Worm (Caenorhabditis elegans): ENCODE measurements around the gene ptr-4.
A peak's percentile ranks its signal among the peaks of the same experiment; 100 is the strongest.

Gene ptr-4

ce11 chrX:6043283-6043682 lies 22.5 kb downstream of the ptr-4 start:
- no peak for TF ChIP-seq him-1 (tag; optimal IDR thresholded peaks at IDR 0.05)
- no peak for TF ChIP-seq W03F9.2 (tag; optimal IDR thresholded peaks at IDR 0.05)
- no peak for TF ChIP-seq dao-5 (tag; optimal IDR thresholded peaks at IDR 0.05)

ce11 chrX:6041995-6042481 lies 23.7 kb downstream of the ptr-4 start:
- TF ChIP-seq him-1 (tag; optimal IDR thresholded peaks at IDR 0.05), result no peak
- no peak for TF ChIP-seq dao-5 (tag; optimal IDR thresholded peaks at IDR 0.05)
- TF ChIP-seq W03F9.2 (tag; optimal IDR thresholded peaks at IDR 0.05), result peak; percentile 58

- TF ChIP-seq W03F9.2 (tag; optimal IDR thresholded peaks at IDR 0.05) (no peak), him-1 (tag; optimal IDR thresholded peaks at IDR 0.05) (no peak), dao-5 (tag; optimal IDR thresholded peaks at IDR 0.05) (no peak)
These were observed 24.7 kb downstream of the ptr-4 start for ce11 chrX:6041094-6041441.

ce11 chrX:6040435-6041093 lies 25.2 kb downstream of the ptr-4 start:
- TF ChIP-seq W03F9.2 (tag; optimal IDR thresholded peaks at IDR 0.05), result no peak
- TF ChIP-seq dao-5 (tag; optimal IDR thresholded peaks at IDR 0.05), result no peak
- no peak for TF ChIP-seq him-1 (tag; optimal IDR thresholded peaks at IDR 0.05)

- TF ChIP-seq dao-5 (tag; optimal IDR thresholded peaks at IDR 0.05), result no peak
- TF ChIP-seq W03F9.2 (tag; optimal IDR thresholded peaks at IDR 0.05), result no peak
- no peak for TF ChIP-seq him-1 (tag; optimal IDR thresholded peaks at IDR 0.05)
These were observed 26.2 kb downstream of the ptr-4 start, which contains the start of gene hsp-25 for ce11 chrX:6039544-6039943. hsp-25 (minus strand) TSS chrX:6039644.

- TF ChIP-seq him-1 (tag; optimal IDR thresholded peaks at IDR 0.05) (no peak), W03F9.2 (tag; optimal IDR thresholded peaks at IDR 0.05) (no peak), dao-5 (tag; optimal IDR thresholded peaks at IDR 0.05) (no peak)
These were observed 34.6 kb downstream of the ptr-4 start, which contains the start of gene ipp-5 for ce11 chrX:6031169-6031568. ipp-5 (plus strand) TSS chrX:6031469.

- TF ChIP-seq W03F9.2 (tag; optimal IDR thresholded peaks at IDR 0.05) (no peak), dao-5 (tag; optimal IDR thresholded peaks at IDR 0.05) (no peak), him-1 (tag; optimal IDR thresholded peaks at IDR 0.05) (no peak)
These were observed 36.7 kb downstream of the ptr-4 start for ce11 chrX:6029075-6029474.

ce11 chrX:6026732-6027528 lies 38.9 kb downstream of the ptr-4 start:
- TF ChIP-seq W03F9.2 (tag; optimal IDR thresholded peaks at IDR 0.05) (no peak), dao-5 (tag; optimal IDR thresholded peaks at IDR 0.05) (no peak), him-1 (tag; optimal IDR thresholded peaks at IDR 0.05) (no peak)

- TF ChIP-seq him-1 (tag; optimal IDR thresholded peaks at IDR 0.05) (no peak), dao-5 (tag; optimal IDR thresholded peaks at IDR 0.05) (no peak), W03F9.2 (tag; optimal IDR thresholded peaks at IDR 0.05) (no peak)
These were observed 40.8 kb downstream of the ptr-4 start for ce11 chrX:6024977-6025376.

- TF ChIP-seq him-1 (tag; optimal IDR thresholded peaks at IDR 0.05) (no peak), dao-5 (tag; optimal IDR thresholded peaks at IDR 0.05) (no peak), W03F9.2 (tag; optimal IDR thresholded peaks at IDR 0.05) (no peak)
These were observed 43.3 kb downstream of the ptr-4 start, which contains the start of gene lelo-3 for ce11 chrX:6022469-6022868. lelo-3 (minus strand) TSS chrX:6022569.

- TF ChIP-seq W03F9.2 (tag; optimal IDR thresholded peaks at IDR 0.05) (no peak), dao-5 (tag; optimal IDR thresholded peaks at IDR 0.05) (no peak), him-1 (tag; optimal IDR thresholded peaks at IDR 0.05) (no peak)
These were observed 45.0 kb downstream of the ptr-4 start for ce11 chrX:6020782-6021181.

- TF ChIP-seq him-1 (tag; optimal IDR thresholded peaks at IDR 0.05) (no peak), dao-5 (tag; optimal IDR thresholded peaks at IDR 0.05) (no peak), W03F9.2 (tag; optimal IDR thresholded peaks at IDR 0.05) (no peak)
These were observed 45.8 kb downstream of the ptr-4 start, which contains the start of gene C09B8.4 for ce11 chrX:6019886-6020469. C09B8.4 (minus strand) TSS chrX:6019936.

- TF ChIP-seq him-1 (tag; optimal IDR thresholded peaks at IDR 0.05), result no peak
- TF ChIP-seq dao-5 (tag; optimal IDR thresholded peaks at IDR 0.05), result no peak
- TF ChIP-seq W03F9.2 (tag; optimal IDR thresholded peaks at IDR 0.05), result no peak
These were observed 50.7 kb downstream of the ptr-4 start, which contains the start of gene C09B8.8 for ce11 chrX:6015096-6015495. C09B8.8 (plus strand) TSS chrX:6015492.

Measured in whole organism, L4/young adult.